Worm (Caenorhabditis elegans): ENCODE results near the gene ZC412.10.
A peak's percentile ranks its signal among the peaks of the same experiment; 100 is the strongest.

ZC412.10 gene

DNA sequence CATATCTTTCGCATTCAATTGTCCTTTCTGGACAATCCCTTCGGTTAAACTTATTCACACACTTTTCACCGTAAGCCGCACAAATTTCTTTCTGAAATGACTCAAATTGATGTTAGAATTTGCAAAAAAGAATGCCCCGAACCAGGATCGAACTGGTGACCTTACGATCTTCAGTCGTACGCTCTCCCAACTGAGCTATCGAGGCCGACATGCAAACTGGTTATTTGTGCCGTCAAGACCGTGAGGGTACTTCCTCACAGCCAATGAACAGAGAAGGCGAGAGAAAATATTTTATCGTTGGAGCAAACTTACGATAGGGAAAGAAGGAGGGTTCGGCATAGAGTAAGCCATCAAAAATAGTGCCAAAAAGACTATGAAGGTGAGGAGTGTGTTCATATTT lies 367 bp downstream of the ZC412.10 start (continued):
- TF ChIP-seq nhr-10 (tag; optimal IDR thresholded peaks at IDR 0.05) (no peak), hlh-11 (tag; optimal IDR thresholded peaks at IDR 0.05) (peak; percentile 46), saeg-2 (GFP tag; IDR thresholded peaks at IDR 0.05) (no peak), dve-1 (tag; optimal IDR thresholded peaks at IDR 0.05; ENCODE audit: insufficient read depth) (no peak), dpl-1 (GFP tag; optimal IDR thresholded peaks at IDR 0.05) (no peak), ztf-7 (tag; optimal IDR thresholded peaks at IDR 0.05) (no peak), jun-1 (tag; optimal IDR thresholded peaks at IDR 0.05) (no peak), pha-4 (GFP tag; IDR thresholded peaks at IDR 0.05) (no peak; the same call in 1 of the 2 replicates), pha-4 (tag; optimal IDR thresholded peaks at IDR 0.05) (no peak), hmg-1.1 (GFP tag; IDR thresholded peaks at IDR 0.05) (peak; percentile 74), zfp-3 (GFP tag; conservative IDR thresholded peaks at IDR 0.05) (no peak), ceh-20 (GFP tag; IDR thresholded peaks at IDR 0.05) (peak; percentile 62; the same call in 1 of the 2 replicates), zip-11 (GFP tag; IDR thresholded peaks at IDR 0.05) (no peak), dmd-9 (GFP tag; IDR thresholded peaks at IDR 0.05) (no peak), daf-16 (GFP tag; optimal IDR thresholded peaks at IDR 0.05) (peak in 1 of 2 experiments; percentile 42), daf-16 (tag; optimal IDR thresholded peaks at IDR 0.05) (no peak), ceh-82 (tag; optimal IDR thresholded peaks at IDR 0.05) (no peak), php-3 (GFP tag; IDR thresholded peaks at IDR 0.05) (peak; percentile 35; the same call in 1 of the 2 replicates), ceh-28 (tag; optimal IDR thresholded peaks at IDR 0.05) (no peak), madf-9 (GFP tag; conservative IDR thresholded peaks at IDR 0.05) (no peak), nhr-102 (tag; optimal IDR thresholded peaks at IDR 0.05) (no peak), mxl-2 (GFP tag; conservative IDR thresholded peaks at IDR 0.05) (0 out of 2 replicates have a peak, but pooled peaks have one; percentile 14), lin-1 (GFP tag; IDR thresholded peaks at IDR 0.05) (no peak), nhr-237 (tag; optimal IDR thresholded peaks at IDR 0.05) (no peak), madf-5 (GFP tag; IDR thresholded peaks at IDR 0.05) (no peak), ceh-44 (GFP tag; IDR thresholded peaks at IDR 0.05) (peak; percentile 69; the same call in 1 of the 2 replicates), spr-3 (GFP tag; optimal IDR thresholded peaks at IDR 0.05) (no peak), T26A8.4 (GFP tag; IDR thresholded peaks at IDR 0.05) (peak; percentile 44; the same call in 1 of the 2 replicates), hif-1 (tag; optimal IDR thresholded peaks at IDR 0.05) (no peak), nhr-111 (GFP tag; optimal IDR thresholded peaks at IDR 0.05) (no peak), lin-29 (GFP tag; IDR thresholded peaks at IDR 0.05) (no peak), ceh-32 (tag; optimal IDR thresholded peaks at IDR 0.05; ENCODE audit: poor library complexity) (no peak), nhr-42 (GFP tag; IDR thresholded peaks at IDR 0.05) (0 out of 2 replicates have a peak, but pooled peaks have one; percentile 14), ztf-11 (tag; optimal IDR thresholded peaks at IDR 0.05) (no peak), gei-8 (GFP tag; optimal IDR thresholded peaks at IDR 0.05) (no peak), ctbp-1 (GFP tag; IDR thresholded peaks at IDR 0.05) (0 out of 2 replicates have a peak, but pooled peaks have one; percentile 19), snpc-4 (tag; optimal IDR thresholded peaks at IDR 0.05) (peak; percentile 91), nhr-28 (tag; optimal IDR thresholded peaks at IDR 0.05) (peak; percentile 30), duxl-1 (tag; optimal IDR thresholded peaks at IDR 0.05; ENCODE audit: poor library complexity) (peak; percentile 63), unc-39 (tag; optimal IDR thresholded peaks at IDR 0.05) (no peak), mdl-1 (tag; optimal IDR thresholded peaks at IDR 0.05) (no peak), tra-1 (GFP tag; IDR thresholded peaks at IDR 0.05) (no peak), tag-97 (GFP tag; IDR thresholded peaks at IDR 0.05) (no peak), Y75B8A.6 (GFP tag; IDR thresholded peaks at IDR 0.05) (no peak), mxl-3 (GFP tag; optimal IDR thresholded peaks at IDR 0.05) (peak; percentile 36), fkh-10 (GFP tag; optimal IDR thresholded peaks at IDR 0.05) (no peak), nhr-48 (tag; optimal IDR thresholded peaks at IDR 0.05) (no peak), nhr-25 (tag; optimal IDR thresholded peaks at IDR 0.05; ENCODE audit: borderline replicate concordance, insufficient read depth) (no peak), lim-7 (GFP tag; IDR thresholded peaks at IDR 0.05) (peak; percentile 71), hlh-30 (tag; optimal IDR thresholded peaks at IDR 0.05; ENCODE audit: insufficient read depth) (peak; percentile 18), dmd-6 (GFP tag; IDR thresholded peaks at IDR 0.05) (peak; percentile 38)
